Worm (Caenorhabditis elegans) whole organism, L2 larva: ENCODE measurements around the gene C24A3.2.
A peak's percentile ranks its signal among the peaks of the same experiment; 100 is the strongest.

Experiments used
- blmp-1 ChIP-seq: sonication (generic microtip); optimal IDR thresholded peaks from 2 replicates; lab custom pipeline; 2017; ENCODE audit warnings: missing genetic modification characterization, mild to moderate bottlenecking, missing compliant biosample characterization, antibody characterized with exemption, moderate library complexity; ENCODE audit not compliant: insufficient read depth
- fos-1 ChIP-seq: fragments of 150-350 bp; optimal IDR thresholded peaks from 2 replicates; lab custom pipeline; 2014; ENCODE audit warnings: missing biosample characterization, missing genetic modification characterization
- sma-3 ChIP-seq: sonication (generic microtip); optimal IDR thresholded peaks from 2 replicates; lab custom pipeline; 2016; ENCODE audit warnings: missing genetic modification reagents, missing genetic modification characterization, missing compliant biosample characterization

DNA sequence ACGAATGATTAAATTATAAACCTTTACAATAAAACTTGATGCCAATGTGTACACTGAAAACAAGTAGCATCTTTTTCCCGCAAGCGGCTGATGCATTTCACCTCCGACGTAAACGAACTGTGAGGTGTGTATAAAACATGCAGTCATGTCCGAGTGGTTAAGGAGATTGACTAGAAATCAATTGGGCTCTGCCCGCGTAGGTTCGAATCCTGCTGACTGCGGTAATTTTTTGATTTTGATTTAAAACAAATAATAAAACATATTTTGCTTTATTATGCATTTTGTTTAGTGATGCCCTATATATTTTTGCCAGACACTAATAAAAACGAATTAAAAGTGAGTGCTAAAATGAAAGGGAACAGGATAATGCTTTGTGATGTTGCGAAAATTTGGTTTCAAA, 25.8 kb upstream of the C24A3.2 start:
- TF ChIP-seq fos-1 (tag; lab: Kevin White, UChicago) = peak; percentile 61
- peak; percentile 44 for TF ChIP-seq sma-3 (GFP tag; lab: Kevin White, UChicago)
- no peak for TF ChIP-seq blmp-1 (tag; lab: Kevin White, UChicago)
